Fruit fly (Drosophila melanogaster): ENCODE measurements around the gene CG16986.

Gene CG16986

DNA sequence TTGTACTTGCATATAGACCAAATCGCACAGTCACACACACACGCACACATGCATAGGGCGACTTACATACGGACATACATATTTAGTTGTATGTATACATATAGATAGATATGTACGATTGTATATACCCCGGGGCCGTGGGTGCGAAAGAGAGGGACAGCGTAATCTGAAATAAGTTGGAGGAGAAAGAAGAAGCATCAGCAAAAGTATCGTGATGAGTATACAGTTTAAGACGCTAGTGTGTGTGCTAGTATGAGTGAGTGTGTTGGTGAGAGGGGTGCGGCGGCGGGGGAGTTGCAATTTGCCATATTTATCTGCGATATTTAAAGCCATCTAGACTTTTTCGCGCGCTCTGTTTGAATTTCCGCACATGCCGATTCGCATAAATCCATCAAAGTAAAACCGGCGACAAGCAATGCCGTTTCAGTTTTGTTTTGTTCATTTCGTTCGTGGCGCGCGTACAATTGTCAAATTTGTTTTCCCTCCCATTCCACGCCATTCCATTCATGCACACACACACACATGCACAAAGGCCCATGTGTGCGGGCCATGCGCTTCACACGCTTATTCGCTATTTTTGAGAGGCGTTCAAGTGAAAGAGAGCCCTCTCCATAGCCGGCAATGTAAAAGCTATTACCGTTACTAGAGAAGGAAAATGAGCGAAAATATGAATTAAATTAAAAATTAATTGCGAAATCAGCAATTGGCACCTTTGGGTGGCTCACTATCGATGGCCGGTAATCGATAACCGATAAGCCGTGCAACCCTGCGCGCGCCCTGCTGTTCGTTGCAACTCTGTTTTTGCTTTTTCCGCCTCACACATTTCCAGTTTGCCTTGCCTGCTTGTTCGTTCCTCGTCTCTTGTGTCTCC is 35.0 kb downstream of the CG16986 start (continued):
- TF ChIP-seq MESR4 (GFP tag; optimal IDR thresholded peaks at IDR 0.05), result peak; percentile 42
- TF ChIP-seq Nf-YA (GFP tag; IDR thresholded peaks at IDR 0.05), result peak; percentile 19; the same call in 1 of the 2 replicates
- TF ChIP-seq HLH54F (GFP tag; optimal IDR thresholded peaks at IDR 0.05), result peak; percentile 67
- peak; percentile 34; the same call in 1 of the 3 replicates for TF ChIP-seq CG11093 (GFP tag; IDR thresholded peaks at IDR 0.05)
- TF ChIP-seq MTF-1 (GFP tag; optimal IDR thresholded peaks at IDR 0.05; ENCODE audit: borderline replicate concordance), result peak; percentile 94
- TF ChIP-seq CG33213 (GFP tag; optimal IDR thresholded peaks at IDR 0.05), result peak; percentile 88
- TF ChIP-seq Kr (GFP tag; optimal IDR thresholded peaks at IDR 0.05), result peak; percentile 51
- peak; percentile 83 for TF ChIP-seq Hsf (GFP tag; optimal IDR thresholded peaks at IDR 0.05)
- peak; percentile 96 for TF ChIP-seq CG34376 (GFP tag; optimal IDR thresholded peaks at IDR 0.05)
- TF ChIP-seq Xbp1 (GFP tag; optimal IDR thresholded peaks at IDR 0.05), result peak; percentile 63
- TF ChIP-seq CG4820 (GFP tag; optimal IDR thresholded peaks at IDR 0.05), result peak; percentile 40
- TF ChIP-seq CG1233 (GFP tag; optimal IDR thresholded peaks at IDR 0.05), result peak; percentile 85
- peak; percentile 77 for TF ChIP-seq Mad (GFP tag; optimal IDR thresholded peaks at IDR 0.05)
- TF ChIP-seq trh (GFP tag; optimal IDR thresholded peaks at IDR 0.05), result peak; percentile 19
- peak; percentile 86 for TF ChIP-seq Bgb (GFP tag; IDR thresholded peaks at IDR 0.05; ENCODE audit: partially characterized antibody)
- peak; percentile 48 for TF ChIP-seq CG10147 (GFP tag; optimal IDR thresholded peaks at IDR 0.05)
- TF ChIP-seq jing (GFP tag; optimal IDR thresholded peaks at IDR 0.05), result no peak
- TF ChIP-seq Hey (tag; optimal IDR thresholded peaks at IDR 0.05), result peak; percentile 87
- peak; percentile 70 for TF ChIP-seq grn (GFP tag; optimal IDR thresholded peaks at IDR 0.05)
- TF ChIP-seq dati (GFP tag; IDR thresholded peaks at IDR 0.05), result peak; percentile 46; the same call in 1 of the 2 replicates
- no peak; the same call in 1 of the 2 replicates for TF ChIP-seq Taf1 (GFP tag; IDR thresholded peaks at IDR 0.05)
- TF ChIP-seq hkb (optimal IDR thresholded peaks at IDR 0.05), result no peak
- peak; percentile 78 for TF ChIP-seq hkb (GFP tag; IDR thresholded peaks at IDR 0.05)
- 0 out of 2 replicates have a peak, but pooled peaks have one; percentile 18 for TF ChIP-seq wor (GFP tag; IDR thresholded peaks at IDR 0.05)
- TF ChIP-seq CG17802 (tag; optimal IDR thresholded peaks at IDR 0.05), result peak; percentile 54
- peak; percentile 82 for TF ChIP-seq corto (GFP tag; optimal IDR thresholded peaks at IDR 0.05)
- no peak for TF ChIP-seq lov (optimal IDR thresholded peaks at IDR 0.05)
- TF ChIP-seq lov (GFP tag; IDR thresholded peaks at IDR 0.05), result peak; percentile 93
- TF ChIP-seq ara (GFP tag; IDR thresholded peaks at IDR 0.05), result peak; percentile 75
- TF ChIP-seq jumu (GFP tag; optimal IDR thresholded peaks at IDR 0.05), result peak; percentile 78
- TF ChIP-seq CG6791 (GFP tag; IDR thresholded peaks at IDR 0.05; ENCODE audit: partially characterized antibody), result peak; percentile 85
- no peak for TF ChIP-seq CG2889 (GFP tag; IDR thresholded peaks at IDR 0.05)
- peak; percentile 61 for TF ChIP-seq CG18764 (GFP tag; optimal IDR thresholded peaks at IDR 0.05)
- TF ChIP-seq unpg (GFP tag; optimal IDR thresholded peaks at IDR 0.05), result peak; percentile 80
- peak; percentile 11 for TF ChIP-seq Sox102F (GFP tag; optimal IDR thresholded peaks at IDR 0.05)
- TF ChIP-seq seq (GFP tag; IDR thresholded peaks at IDR 0.05), result peak; percentile 56; the same call in 1 of the 2 replicates
- peak; percentile 74 for TF ChIP-seq CG16779 (GFP tag; IDR thresholded peaks at IDR 0.05)
- TF ChIP-seq CG6813 (GFP tag; optimal IDR thresholded peaks at IDR 0.05), result peak; percentile 87
- peak; percentile 86 for TF ChIP-seq ac (GFP tag; optimal IDR thresholded peaks at IDR 0.05)
- peak; percentile 81 for TF ChIP-seq scrt (GFP tag; optimal IDR thresholded peaks at IDR 0.05)
- peak; percentile 78; the same call in 2 of the 3 replicates for TF ChIP-seq ken (GFP tag; IDR thresholded peaks at IDR 0.05)
- peak; percentile 13; the same call in 1 of the 2 replicates for TF ChIP-seq gt (GFP tag; IDR thresholded peaks at IDR 0.05)
- peak; percentile 68 for TF ChIP-seq az2 (GFP tag; optimal IDR thresholded peaks at IDR 0.05)
- peak; percentile 66; the same call in 2 of the 3 replicates for TF ChIP-seq Doc3 (GFP tag; IDR thresholded peaks at IDR 0.05; ENCODE audit: partially characterized antibody)
- peak; percentile 82 for TF ChIP-seq Opbp (GFP tag; IDR thresholded peaks at IDR 0.05; ENCODE audit: partially characterized antibody)
- peak; percentile 56 for TF ChIP-seq CG34422 (GFP tag; IDR thresholded peaks at IDR 0.05)
- peak; percentile 50 for TF ChIP-seq CG7786 (GFP tag; optimal IDR thresholded peaks at IDR 0.05)
- peak; percentile 70 for TF ChIP-seq salm (tag; optimal IDR thresholded peaks at IDR 0.05)
- TF ChIP-seq ssp (GFP tag; IDR thresholded peaks at IDR 0.05), result peak; percentile 52

Data from whole organism, embryonic.